Worm (Caenorhabditis elegans) whole organism, mixed stage, embryonic: ENCODE data around the gene cisd-3.1.

ENCODE experiments used
- M03D4.4 ChIP-seq: sonication (generic microtip); optimal IDR thresholded peaks from 2 replicates; lab custom pipeline; 2017; ENCODE audit warnings: mild to moderate bottlenecking, missing genetic modification characterization, missing compliant biosample characterization
- bed-3 ChIP-seq: fragments of 200-800 bp; sonication (Bioruptor generic); optimal IDR thresholded peaks from 3 replicates; lab custom pipeline; 2018; ENCODE audit warnings: mild to moderate bottlenecking, missing genetic modification characterization, moderate library complexity, missing compliant biosample characterization
- blmp-1 ChIP-seq: fragments of 150-350 bp; optimal IDR thresholded peaks from 2 replicates; lab custom pipeline; 2014; ENCODE audit warnings: missing biosample characterization, missing genetic modification characterization
- ceh-39 ChIP-seq: fragments of 150-350 bp; optimal IDR thresholded peaks from 2 replicates; lab custom pipeline; 2014; ENCODE audit warnings: missing biosample characterization, missing genetic modification characterization
- ceh-43 ChIP-seq: fragments of 200-800 bp; sonication (Bioruptor generic); optimal IDR thresholded peaks from 2 replicates; lab custom pipeline; 2018; ENCODE audit warnings: mild to moderate bottlenecking, missing genetic modification characterization, moderate library complexity, missing compliant biosample characterization
- ceh-83 ChIP-seq: fragments of 200-800 bp; sonication (Bioruptor generic); optimal IDR thresholded peaks from 2 replicates; lab custom pipeline; 2018; ENCODE audit warnings: mild to moderate bottlenecking, missing genetic modification characterization, missing compliant biosample characterization
- ces-1 ChIP-seq: fragments of 150-350 bp; optimal IDR thresholded peaks from 2 replicates; lab custom pipeline; 2014; ENCODE audit warnings: missing biosample characterization, missing genetic modification reagents, missing genetic modification characterization
- cnd-1 ChIP-seq: fragments of 200-800 bp; sonication (Bioruptor generic); optimal IDR thresholded peaks from 2 replicates; lab custom pipeline; 2018; ENCODE audit warnings: mild to moderate bottlenecking, missing genetic modification characterization, missing compliant biosample characterization
- drap-1 ChIP-seq: fragments of 200-800 bp; sonication (Bioruptor generic); optimal IDR thresholded peaks from 3 replicates; lab custom pipeline; 2018; ENCODE audit warnings: mild to moderate bottlenecking, missing genetic modification characterization, missing compliant biosample characterization
- elt-1 ChIP-seq: sonication (generic microtip); optimal IDR thresholded peaks from 2 replicates; lab custom pipeline; 2017; ENCODE audit warnings: missing genetic modification characterization, mild to moderate bottlenecking, missing compliant biosample characterization, antibody characterized with exemption, moderate library complexity, borderline replicate concordance; ENCODE audit not compliant: insufficient read depth
- flh-1 ChIP-seq: fragments of 200-800 bp; sonication (Bioruptor generic); optimal IDR thresholded peaks from 2 replicates; lab custom pipeline; 2018; ENCODE audit warnings: mild to moderate bottlenecking, missing genetic modification characterization, moderate library complexity, missing compliant biosample characterization
- ham-2 ChIP-seq: fragments of 200-800 bp; sonication (Bioruptor generic); optimal IDR thresholded peaks from 2 replicates; lab custom pipeline; 2018; ENCODE audit warnings: mild to moderate bottlenecking, missing genetic modification characterization, missing compliant biosample characterization
- hlh-1 ChIP-seq: fragments of 150-350 bp; optimal IDR thresholded peaks from 2 replicates; lab custom pipeline; 2014; ENCODE audit warnings: missing biosample characterization, missing genetic modification reagents, missing genetic modification characterization
- lin-13 ChIP-seq: fragments of 150-350 bp; optimal IDR thresholded peaks from 2 replicates; lab custom pipeline; 2014; ENCODE audit warnings: missing biosample characterization, missing genetic modification characterization
- lin-32 ChIP-seq: fragments of 200-800 bp; sonication (Bioruptor generic); optimal IDR thresholded peaks from 2 replicates; lab custom pipeline; 2018; ENCODE audit warnings: mild to moderate bottlenecking, missing genetic modification characterization, missing compliant biosample characterization
- lsy-2 ChIP-seq: fragments of 150-350 bp; optimal IDR thresholded peaks from 2 replicates; lab custom pipeline; 2014; ENCODE audit warnings: missing biosample characterization, missing genetic modification characterization
- mab-5 ChIP-seq: fragments of 150-350 bp; optimal IDR thresholded peaks from 2 replicates; lab custom pipeline; 2014; ENCODE audit warnings: missing biosample characterization, missing genetic modification characterization
- mep-1 ChIP-seq: fragments of 150-350 bp; optimal IDR thresholded peaks from 2 replicates; lab custom pipeline; 2017; ENCODE audit warnings: missing biosample characterization, missing genetic modification reagents, missing genetic modification characterization, inconsistent platforms
- mls-2 ChIP-seq: sonication (generic microtip); optimal IDR thresholded peaks from 2 replicates; lab custom pipeline; 2016; ENCODE audit warnings: mild to moderate bottlenecking, missing genetic modification characterization, moderate library complexity, missing compliant biosample characterization
- nhr-2 ChIP-seq: fragments of 150-350 bp; optimal IDR thresholded peaks from 2 replicates; lab custom pipeline; 2014; ENCODE audit warnings: missing biosample characterization, missing genetic modification characterization
- nhr-237 ChIP-seq: fragments of 150-350 bp; optimal IDR thresholded peaks from 2 replicates; lab custom pipeline; 2014; ENCODE audit warnings: missing biosample characterization, missing genetic modification characterization
- nhr-28 ChIP-seq: fragments of 150-350 bp; optimal IDR thresholded peaks from 2 replicates; lab custom pipeline; 2014; ENCODE audit warnings: missing biosample characterization, missing genetic modification characterization
- pha-4 ChIP-seq: fragments of 150-350 bp; optimal IDR thresholded peaks from 2 replicates; lab custom pipeline; 2018; ENCODE audit warnings: missing biosample characterization, missing genetic modification reagents, missing genetic modification characterization
- sem-2 ChIP-seq: fragments of 200-800 bp; sonication (Bioruptor generic); optimal IDR thresholded peaks from 2 replicates; lab custom pipeline; 2018; ENCODE audit warnings: mild to moderate bottlenecking, missing genetic modification characterization, missing compliant biosample characterization
- snpc-4 ChIP-seq: fragments of 150-350 bp; optimal IDR thresholded peaks from 2 replicates; lab custom pipeline; 2014; ENCODE audit warnings: missing biosample characterization, missing genetic modification characterization
- tbx-8 ChIP-seq: fragments of 200-800 bp; sonication (Bioruptor generic); optimal IDR thresholded peaks from 2 replicates; lab custom pipeline; 2018; ENCODE audit warnings: mild to moderate bottlenecking, missing genetic modification characterization, moderate library complexity, missing compliant biosample characterization
- unc-120 ChIP-seq: sonication (generic microtip); optimal IDR thresholded peaks from 2 replicates; lab custom pipeline; 2017; ENCODE audit warnings: missing genetic modification characterization, missing compliant biosample characterization; ENCODE audit not compliant: poor library complexity, severe bottlenecking
- unc-39 ChIP-seq: fragments of 150-350 bp; optimal IDR thresholded peaks from 2 replicates; lab custom pipeline; 2014; ENCODE audit warnings: missing biosample characterization, missing genetic modification characterization
- unc-62 ChIP-seq: fragments of 150-350 bp; optimal IDR thresholded peaks from 2 replicates; lab custom pipeline; 2014; ENCODE audit warnings: missing biosample characterization, missing genetic modification reagents, missing genetic modification characterization
- zip-8 ChIP-seq: fragments of 150-350 bp; optimal IDR thresholded peaks from 2 replicates; lab custom pipeline; 2014; ENCODE audit warnings: missing biosample characterization, missing genetic modification characterization
- ztf-11 ChIP-seq: fragments of 150-350 bp; optimal IDR thresholded peaks from 2 replicates; lab custom pipeline; 2014; ENCODE audit warnings: missing biosample characterization, missing genetic modification characterization

The cisd-3.1 gene

ce11 chrIII:4551963-4552362, 9.3 kb downstream of the cisd-3.1 start:
- peak; percentile 33 for TF ChIP-seq pha-4
- no peak for TF ChIP-seq mls-2
- TF ChIP-seq lsy-2 (tag; lab: Kevin White, UChicago), result no peak
- TF ChIP-seq snpc-4, result no peak
- no peak for TF ChIP-seq sem-2
- TF ChIP-seq mep-1 (tag; lab: Kevin White, UChicago), result no peak
- TF ChIP-seq tbx-8 (GFP tag; lab: Kevin White, UChicago), result no peak

ce11 chrIII:4552872-4553271, 10.2 kb downstream of the cisd-3.1 start:
- no peak for TF ChIP-seq tbx-8 (GFP tag; lab: Kevin White, UChicago)
- no peak for TF ChIP-seq cnd-1 (tag; lab: Kevin White, UChicago)
- no peak for TF ChIP-seq unc-120 (tag; lab: Kevin White, UChicago)
- TF ChIP-seq pha-4, result no peak

- TF ChIP-seq nhr-2 (tag; lab: Kevin White, UChicago), result no peak
- no peak for TF ChIP-seq elt-1 (tag; lab: Kevin White, UChicago)
- TF ChIP-seq ceh-83 (GFP tag; lab: Kevin White, UChicago), result no peak
- TF ChIP-seq blmp-1 (tag; lab: Kevin White, UChicago), result no peak
- TF ChIP-seq nhr-28, result no peak
- TF ChIP-seq drap-1 (GFP tag; lab: Kevin White, UChicago), result no peak
- no peak for TF ChIP-seq unc-39 (tag; lab: Kevin White, UChicago)
- no peak for TF ChIP-seq lin-32 (GFP tag; lab: Kevin White, UChicago)
- TF ChIP-seq ceh-43 (GFP tag; lab: Kevin White, UChicago), result no peak
- no peak for TF ChIP-seq M03D4.4 (tag; lab: Kevin White, UChicago)
- TF ChIP-seq sem-2, result no peak
- TF ChIP-seq ceh-39 (tag; lab: Kevin White, UChicago), result no peak
- no peak for TF ChIP-seq mls-2
- TF ChIP-seq ztf-11 (tag; lab: Kevin White, UChicago), result no peak
- TF ChIP-seq mab-5, result no peak
- TF ChIP-seq lin-13 (tag; lab: Kevin White, UChicago), result no peak
- no peak for TF ChIP-seq ham-2 (GFP tag; lab: Kevin White, UChicago)
- TF ChIP-seq cnd-1 (tag; lab: Kevin White, UChicago), result no peak
These were observed 10.6 kb downstream of the cisd-3.1 start, which contains the start of gene imph-1 for ce11 chrIII:4553316-4553715. Gene imph-1, plus strand, starts transcription at chrIII:4553616.

- peak; percentile 3 for TF ChIP-seq ces-1 (GFP tag; lab: Kevin White, UChicago)
- no peak for TF ChIP-seq sem-2
- TF ChIP-seq mls-2, result no peak
- no peak for TF ChIP-seq elt-1 (tag; lab: Kevin White, UChicago)
These were observed 12.7 kb downstream of the cisd-3.1 start for ce11 chrIII:4555345-4555744.

ce11 chrIII:4560393-4560890, 17.8 kb downstream of the cisd-3.1 start:
- TF ChIP-seq zip-8 (tag; lab: Kevin White, UChicago), result peak; percentile 75
- no peak for TF ChIP-seq cnd-1 (tag; lab: Kevin White, UChicago)
- TF ChIP-seq flh-1 (GFP tag; lab: Kevin White, UChicago), result no peak
- peak; percentile 8 for TF ChIP-seq lin-13 (tag; lab: Kevin White, UChicago)
- peak; percentile 37 for TF ChIP-seq ces-1 (GFP tag; lab: Kevin White, UChicago)
- no peak for TF ChIP-seq blmp-1 (tag; lab: Kevin White, UChicago)
- peak; percentile 69 for TF ChIP-seq unc-62 (GFP tag; lab: Kevin White, UChicago)
- no peak for TF ChIP-seq ceh-43 (GFP tag; lab: Kevin White, UChicago)
- peak; percentile 51 for TF ChIP-seq mep-1 (tag; lab: Kevin White, UChicago)
- no peak for TF ChIP-seq sem-2
- peak; percentile 28 for TF ChIP-seq unc-120 (tag; lab: Kevin White, UChicago)
- TF ChIP-seq ceh-83 (GFP tag; lab: Kevin White, UChicago), result no peak
- no peak for TF ChIP-seq tbx-8 (GFP tag; lab: Kevin White, UChicago)
- TF ChIP-seq hlh-1, result peak; percentile 86
- TF ChIP-seq nhr-2 (tag; lab: Kevin White, UChicago), result no peak
- peak; percentile 41 for TF ChIP-seq lsy-2 (tag; lab: Kevin White, UChicago)
- TF ChIP-seq ham-2 (GFP tag; lab: Kevin White, UChicago), result no peak
- no peak for TF ChIP-seq nhr-28
- peak; percentile 15 for TF ChIP-seq elt-1 (tag; lab: Kevin White, UChicago)
- peak; percentile 3 for TF ChIP-seq drap-1 (GFP tag; lab: Kevin White, UChicago)
- no peak for TF ChIP-seq unc-39 (tag; lab: Kevin White, UChicago)
- TF ChIP-seq mab-5, result no peak
- TF ChIP-seq nhr-237, result no peak
- TF ChIP-seq bed-3 (GFP tag; lab: Kevin White, UChicago), result no peak
